Fruit fly (Drosophila melanogaster): Measurements from ENCODE around the gene Gr64e.

Gene Gr64e

dm6 chr3L:4047635-4048034 is 15.7 kb downstream of the Gr64e start, which contains the start of gene Dpy-30L2:
Dpy-30L2 (minus strand) TSS chr3L:4047735.
- TF ChIP-seq CG11695 (GFP tag; IDR thresholded peaks at IDR 0.05) (no peak), abd-A (tag; optimal IDR thresholded peaks at IDR 0.05) (no peak), CG11696 (GFP tag; IDR thresholded peaks at IDR 0.05) (no peak), so (GFP tag; IDR thresholded peaks at IDR 0.05) (no peak), crc (GFP tag; optimal IDR thresholded peaks at IDR 0.05) (no peak), disco-r (GFP tag; optimal IDR thresholded peaks at IDR 0.05) (no peak)

DNA sequence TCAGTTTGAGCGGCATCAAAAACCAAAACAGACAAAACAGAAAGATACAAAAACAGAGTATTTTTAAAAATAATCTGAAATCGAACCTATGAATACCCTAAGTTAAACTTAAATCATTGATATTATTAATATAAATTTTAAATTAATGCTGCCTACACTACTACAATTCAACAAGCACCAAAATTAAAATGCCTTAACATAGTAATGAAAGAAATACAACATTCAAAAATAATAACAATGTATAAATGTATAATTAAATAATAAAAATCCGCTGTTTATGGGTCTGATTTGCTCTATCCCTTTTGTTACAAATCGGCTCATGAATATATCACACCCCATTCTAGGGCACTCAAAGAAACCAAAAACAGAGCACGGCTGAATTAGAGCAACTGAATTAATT is 17.1 kb downstream of the Gr64e start:
- TF ChIP-seq ham (GFP tag; IDR thresholded peaks at IDR 0.05) (no peak), row (GFP tag; IDR thresholded peaks at IDR 0.05) (peak; percentile 65), Xbp1 (GFP tag; optimal IDR thresholded peaks at IDR 0.05) (peak; percentile 6), CG15269 (tag; optimal IDR thresholded peaks at IDR 0.05) (peak; percentile 46), Med (GFP tag) (peak; percentile 38), grau (tag; optimal IDR thresholded peaks at IDR 0.05) (peak; percentile 25), stc (GFP tag; IDR thresholded peaks at IDR 0.05) (no peak), bsh (GFP tag; optimal IDR thresholded peaks at IDR 0.05) (peak in 1 of 2 experiments; percentile 18), CG7839 (tag; optimal IDR thresholded peaks at IDR 0.05) (peak; percentile 12), CG1647 (GFP tag; optimal IDR thresholded peaks at IDR 0.05) (no peak), CG30403 (GFP tag; optimal IDR thresholded peaks at IDR 0.05) (peak; percentile 11), CG13424 (tag; optimal IDR thresholded peaks at IDR 0.05) (peak; percentile 11), Stat92E (GFP tag; optimal IDR thresholded peaks at IDR 0.05) (no peak), MTF-1 (GFP tag; optimal IDR thresholded peaks at IDR 0.05; ENCODE audit: borderline replicate concordance) (no peak), CG2712 (tag; optimal IDR thresholded peaks at IDR 0.05) (peak; percentile 37), gem (tag; optimal IDR thresholded peaks at IDR 0.05) (peak; percentile 44), crc (GFP tag; optimal IDR thresholded peaks at IDR 0.05) (no peak), Xrp1 (GFP tag; IDR thresholded peaks at IDR 0.05) (peak; percentile 34; the same call in 1 of the 2 replicates), CG17361 (GFP tag; IDR thresholded peaks at IDR 0.05) (0 out of 3 replicates have a peak, but pooled peaks have one; percentile 34), CG10979 (tag; optimal IDR thresholded peaks at IDR 0.05) (peak; percentile 15), Sox102F (GFP tag; optimal IDR thresholded peaks at IDR 0.05) (peak; percentile 48), Hr51 (GFP tag; optimal IDR thresholded peaks at IDR 0.05) (peak in 1 of 2 experiments; percentile 48), nmo (GFP tag; optimal IDR thresholded peaks at IDR 0.05) (peak; percentile 24), dmrt99B (tag; optimal IDR thresholded peaks at IDR 0.05) (peak; percentile 51), CG3163 (GFP tag; optimal IDR thresholded peaks at IDR 0.05) (no peak), CG31224 (GFP tag; IDR thresholded peaks at IDR 0.05) (no peak), zf30C (GFP tag; optimal IDR thresholded peaks at IDR 0.05) (no peak), CG31441 (GFP tag; IDR thresholded peaks at IDR 0.05) (peak; percentile 42; the same call in 1 of the 2 replicates), hkb (optimal IDR thresholded peaks at IDR 0.05) (no peak), hkb (GFP tag; IDR thresholded peaks at IDR 0.05) (peak; percentile 38; the same call in 1 of the 2 replicates), Oli (tag; optimal IDR thresholded peaks at IDR 0.05) (peak; percentile 35), Gsc (GFP tag; IDR thresholded peaks at IDR 0.05) (no peak), Rfx (GFP tag; IDR thresholded peaks at IDR 0.05) (0 out of 2 replicates have a peak, but pooled peaks have one; percentile 13), NK7.1 (GFP tag; optimal IDR thresholded peaks at IDR 0.05) (no peak), CG14014 (GFP tag; IDR thresholded peaks at IDR 0.05) (no peak), ac (GFP tag; optimal IDR thresholded peaks at IDR 0.05) (no peak), CG7987 (GFP tag; optimal IDR thresholded peaks at IDR 0.05) (no peak), Blimp-1 (GFP tag; optimal IDR thresholded peaks at IDR 0.05) (peak; percentile 14), BtbVII (GFP tag; optimal IDR thresholded peaks at IDR 0.05) (no peak), Dll (GFP tag; IDR thresholded peaks at IDR 0.05; ENCODE audit: partially characterized antibody) (no peak), dm (GFP tag; optimal IDR thresholded peaks at IDR 0.05) (no peak), CG11504 (tag; optimal IDR thresholded peaks at IDR 0.05) (peak; percentile 54), CG18262 (tag; optimal IDR thresholded peaks at IDR 0.05) (peak; percentile 30)

Data from whole organism, embryonic.